Fruit fly (Drosophila melanogaster) whole organism, prepupa: Measurements from ENCODE around the gene CG7300.

Experiments used
- Blimp-1 ChIP-seq: fragments of 200-800 bp; sonication (Bioruptor generic); optimal IDR thresholded peaks from 3 replicates; lab custom pipeline; 2017; ENCODE audit warnings: missing biosample characterization, missing genetic modification characterization, mild to moderate bottlenecking, moderate library complexity, missing genetic modification reagents
- Sox102F ChIP-seq: fragments of 200-800 bp; sonication (Bioruptor generic); optimal IDR thresholded peaks from 2 replicates; lab custom pipeline; 2016; ENCODE audit warnings: missing biosample characterization, mild to moderate bottlenecking, missing genetic modification characterization

dm6 chr2L:10687794-10688185, 10.1 kb downstream of the CG7300 start:
- TF ChIP-seq Sox102F (GFP tag; lab: Kevin White, UChicago) (no peak), Blimp-1 (GFP tag; lab: Kevin White, UChicago) (no peak)
